Worm (Caenorhabditis elegans) whole organism, midembryonic: ENCODE data around the gene Y17D7C.6.

ENCODE experiments used
- T22C8.4 ChIP-seq: fragments of 200-800 bp; sonication (Bioruptor generic); IDR thresholded peaks from 2 replicates; pipeline ENCODE4 v1.3.6; 2022; ENCODE audit warnings: missing genetic modification characterization, missing compliant biosample characterization
- cog-1 ChIP-seq: sonication (generic microtip); optimal IDR thresholded peaks from 2 replicates; lab custom pipeline; 2016; ENCODE audit warnings: missing genetic modification characterization, missing compliant biosample characterization
- flt-1 ChIP-seq: fragments of 200-800 bp; sonication (Bioruptor generic); IDR thresholded peaks from 2 replicates; pipeline ENCODE4 v1.3.6; 2022; ENCODE audit warnings: missing genetic modification characterization, missing compliant biosample characterization
- klf-2 ChIP-seq: fragments of 200-800 bp; sonication (Bioruptor generic); conservative IDR thresholded peaks from 2 replicates; pipeline ENCODE4 v1.3.6; 2022; ENCODE audit warnings: missing genetic modification reagents, missing genetic modification characterization, missing compliant biosample characterization
- med-1 ChIP-seq: sonication (generic microtip); optimal IDR thresholded peaks from 2 replicates; lab custom pipeline; 2017; ENCODE audit warnings: missing genetic modification characterization, mild to moderate bottlenecking, missing compliant biosample characterization, antibody characterized with exemption, missing genetic modification reagents; ENCODE audit not compliant: insufficient read depth
- ref-1 ChIP-seq: fragments of 200-800 bp; sonication (Bioruptor generic); conservative IDR thresholded peaks from 2 replicates; pipeline ENCODE4 v1.3.6; 2022; ENCODE audit warnings: missing genetic modification reagents, missing genetic modification characterization, missing compliant biosample characterization
- tab-1 ChIP-seq: fragments of 200-800 bp; sonication (Bioruptor generic); IDR thresholded peaks from 2 replicates; pipeline ENCODE4 v1.3.6; 2022; ENCODE audit warnings: missing genetic modification characterization, missing compliant biosample characterization
- ztf-23 ChIP-seq: fragments of 200-800 bp; sonication (Bioruptor generic); IDR thresholded peaks from 2 replicates; pipeline ENCODE4 v1.3.6; 2022; ENCODE audit warnings: missing genetic modification reagents, missing genetic modification characterization, missing compliant biosample characterization
- ztf-29 ChIP-seq: fragments of 200-800 bp; sonication (Bioruptor generic); IDR thresholded peaks from 2 replicates; pipeline ENCODE4 v1.3.6; 2022; ENCODE audit warnings: missing genetic modification reagents, missing genetic modification characterization, missing compliant biosample characterization

The Y17D7C.6 gene

ce11 chrV:18687361-18687760, 22.2 kb upstream of the Y17D7C.6 start:
- no peak for TF ChIP-seq med-1 (GFP tag; lab: Kevin White, UChicago)
- TF ChIP-seq klf-2 (GFP tag; lab: Robert Waterston, UW), result no peak
- no peak for TF ChIP-seq tab-1 (GFP tag; lab: Robert Waterston, UW)
- TF ChIP-seq ztf-23 (GFP tag; lab: Robert Waterston, UW), result no peak
- no peak for TF ChIP-seq ztf-29 (GFP tag; lab: Robert Waterston, UW)
- no peak for TF ChIP-seq T22C8.4 (GFP tag; lab: Robert Waterston, UW)
- no peak for TF ChIP-seq flt-1 (GFP tag; lab: Robert Waterston, UW)
- TF ChIP-seq cog-1, result no peak
- no peak for TF ChIP-seq ref-1

- TF ChIP-seq ztf-29 (GFP tag; lab: Robert Waterston, UW), result no peak
- no peak for TF ChIP-seq cog-1
Observed at ce11 chrV:18689681-18690080, 19.9 kb upstream of the Y17D7C.6 start, which contains the start of the genes ubc-19 and Y69H2.7. Gene ubc-19, minus strand, starts transcription at chrV:18689762. Gene Y69H2.7, plus strand, starts transcription at chrV:18689989.

DNA sequence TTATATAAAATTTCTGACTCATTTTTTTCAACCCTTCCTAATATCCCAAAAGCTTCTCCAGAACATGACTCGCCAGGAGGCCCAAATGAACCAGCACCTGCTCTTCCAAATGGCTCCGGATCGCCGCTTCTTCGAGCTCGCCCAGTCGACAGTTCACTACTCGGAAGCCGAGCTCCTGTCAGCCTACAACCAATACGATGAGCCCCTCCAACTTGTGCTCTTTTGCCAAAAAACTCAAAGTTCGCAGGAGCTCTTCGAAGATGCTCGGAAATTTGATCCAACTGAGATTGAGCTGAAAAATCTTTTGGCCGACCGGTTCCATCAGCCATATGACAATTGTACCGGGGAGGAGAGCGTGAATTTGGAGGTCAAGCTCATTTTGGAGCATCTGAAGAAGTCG, 14.1 kb upstream of the Y17D7C.6 start:
- TF ChIP-seq ref-1 (no peak), cog-1 (no peak), med-1 (GFP tag; lab: Kevin White, UChicago) (no peak), klf-2 (GFP tag; lab: Robert Waterston, UW) (no peak), tab-1 (GFP tag; lab: Robert Waterston, UW) (no peak), ztf-23 (GFP tag; lab: Robert Waterston, UW) (no peak)

DNA sequence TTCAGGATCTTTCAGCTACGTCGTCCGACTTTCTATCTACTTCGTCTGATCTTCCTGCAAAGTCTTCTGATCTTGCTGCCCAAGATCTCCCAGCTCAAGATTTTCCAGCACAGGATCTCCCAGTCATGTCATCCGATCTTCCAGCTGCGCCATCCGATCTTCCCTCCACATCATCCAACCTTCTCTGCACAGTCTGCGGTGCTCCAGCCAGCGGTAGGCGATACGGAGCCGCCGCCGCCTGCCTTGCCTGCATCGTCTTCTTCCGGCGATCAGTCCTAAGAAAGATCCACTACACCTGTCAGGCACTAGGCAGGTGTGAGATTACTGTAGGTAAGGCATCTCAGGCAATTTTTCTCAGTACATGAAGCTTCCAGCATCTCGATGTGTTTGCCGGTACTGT, 10.3 kb upstream of the Y17D7C.6 start, which contains the start of gene nhr-241:
Gene nhr-241 (plus strand): TSS at position 126 of the 400 bp plus-strand sequence.
- TF ChIP-seq klf-2 (GFP tag; lab: Robert Waterston, UW), result no peak
- TF ChIP-seq T22C8.4 (GFP tag; lab: Robert Waterston, UW), result no peak
- TF ChIP-seq med-1 (GFP tag; lab: Kevin White, UChicago), result no peak
- no peak for TF ChIP-seq ref-1
- no peak for TF ChIP-seq ztf-29 (GFP tag; lab: Robert Waterston, UW)
- no peak for TF ChIP-seq tab-1 (GFP tag; lab: Robert Waterston, UW)
- TF ChIP-seq cog-1, result no peak
- TF ChIP-seq flt-1 (GFP tag; lab: Robert Waterston, UW), result no peak
- no peak for TF ChIP-seq ztf-23 (GFP tag; lab: Robert Waterston, UW)

DNA sequence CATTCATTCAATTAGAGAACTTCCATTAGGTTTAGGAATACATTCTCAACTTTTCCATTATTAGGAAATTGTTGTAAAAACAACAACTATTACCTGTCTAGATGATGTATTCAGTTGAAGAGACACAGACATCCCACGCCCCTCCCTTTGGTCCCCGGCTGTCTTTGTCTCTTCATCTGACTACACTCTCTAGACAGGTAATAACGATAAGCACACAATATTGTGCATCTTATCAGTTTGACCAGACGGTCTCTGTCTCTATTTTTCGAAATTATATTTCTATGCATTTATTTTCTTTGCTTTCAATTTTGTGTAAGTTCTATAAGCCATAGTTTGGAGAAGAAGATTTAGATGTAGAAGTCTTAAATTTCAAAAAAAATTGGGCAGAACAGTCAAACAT, 8.3 kb upstream of the Y17D7C.6 start, which contains the start of gene Y69H2.9:
Gene Y69H2.9 (plus strand): TSS at position 233 of the 400 bp plus-strand sequence.
- TF ChIP-seq ztf-29 (GFP tag; lab: Robert Waterston, UW) (no peak), klf-2 (GFP tag; lab: Robert Waterston, UW) (no peak), T22C8.4 (GFP tag; lab: Robert Waterston, UW) (no peak), cog-1 (no peak), flt-1 (GFP tag; lab: Robert Waterston, UW) (no peak), tab-1 (GFP tag; lab: Robert Waterston, UW) (no peak), med-1 (GFP tag; lab: Kevin White, UChicago) (no peak), ref-1 (no peak), ztf-23 (GFP tag; lab: Robert Waterston, UW) (no peak)

ce11 chrV:18705319-18706062, 4.1 kb upstream of the Y17D7C.6 start:
- TF ChIP-seq tab-1 (GFP tag; lab: Robert Waterston, UW) (peak; percentile 57; the same call in 1 of the 2 replicates), T22C8.4 (GFP tag; lab: Robert Waterston, UW) (peak; percentile 49; the same call in 1 of the 2 replicates), flt-1 (GFP tag; lab: Robert Waterston, UW) (no peak), med-1 (GFP tag; lab: Kevin White, UChicago) (no peak), ref-1 (no peak; the same call in none of the 2 replicates), klf-2 (GFP tag; lab: Robert Waterston, UW) (no peak)

ce11 chrV:18706063-18706620, 3.5 kb upstream of the Y17D7C.6 start, which contains the start of gene Y17D7C.1:
Gene Y17D7C.1, plus strand, starts transcription at chrV:18706570.
- TF ChIP-seq tab-1 (GFP tag; lab: Robert Waterston, UW), result no peak
- no peak for TF ChIP-seq cog-1
- no peak for TF ChIP-seq ztf-23 (GFP tag; lab: Robert Waterston, UW)
- TF ChIP-seq ref-1, result no peak; the same call in 1 of the 2 replicates
- TF ChIP-seq T22C8.4 (GFP tag; lab: Robert Waterston, UW), result no peak
- TF ChIP-seq flt-1 (GFP tag; lab: Robert Waterston, UW), result no peak
- no peak for TF ChIP-seq ztf-29 (GFP tag; lab: Robert Waterston, UW)
- no peak for TF ChIP-seq med-1 (GFP tag; lab: Kevin White, UChicago)
- TF ChIP-seq klf-2 (GFP tag; lab: Robert Waterston, UW), result no peak

DNA sequence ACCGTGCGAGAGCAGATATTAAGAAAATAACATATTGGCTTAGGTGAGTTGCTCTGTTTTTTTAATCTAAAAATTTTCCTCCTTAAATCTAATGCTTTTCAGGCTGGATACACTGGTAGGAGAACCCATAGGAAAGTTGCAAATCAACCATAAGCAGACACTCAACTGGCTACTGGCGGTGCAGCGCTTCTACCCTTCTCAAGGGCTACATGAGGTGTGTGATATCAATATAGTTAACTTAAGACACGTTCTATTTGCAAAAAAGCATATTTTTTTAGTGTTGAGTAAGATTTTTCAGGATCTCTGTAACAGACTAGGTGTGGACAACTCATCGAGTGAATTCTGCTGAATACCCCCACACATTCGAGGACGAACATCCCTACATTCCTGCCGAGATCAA, 1.6 kb upstream of the Y17D7C.6 start:
- no peak for TF ChIP-seq ztf-29 (GFP tag; lab: Robert Waterston, UW)
- TF ChIP-seq med-1 (GFP tag; lab: Kevin White, UChicago), result no peak
- no peak for TF ChIP-seq klf-2 (GFP tag; lab: Robert Waterston, UW)
- no peak for TF ChIP-seq tab-1 (GFP tag; lab: Robert Waterston, UW)

DNA sequence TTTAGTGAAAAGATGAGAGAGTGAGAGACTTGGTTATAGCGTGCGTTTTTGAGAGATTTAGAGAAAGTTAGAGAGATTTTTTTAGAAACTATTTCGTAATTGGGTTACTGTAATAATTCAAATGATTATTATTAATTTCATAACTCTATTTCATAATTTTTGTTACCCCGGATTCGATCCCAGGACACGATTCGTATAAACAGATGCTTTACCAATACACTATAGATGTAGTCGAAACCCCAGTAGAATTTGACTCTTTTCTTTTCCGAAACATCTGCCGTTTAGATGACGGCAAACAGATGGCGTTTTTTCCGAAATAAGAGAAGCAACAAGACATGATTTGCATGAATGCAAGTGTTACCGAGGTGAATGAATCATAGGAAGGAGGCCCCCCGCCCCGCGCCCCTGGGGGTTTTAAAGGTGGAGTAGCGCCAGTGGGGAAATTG, 458 bp downstream of the Y17D7C.6 start:
- TF ChIP-seq ref-1 (no peak), T22C8.4 (GFP tag; lab: Robert Waterston, UW) (no peak), med-1 (GFP tag; lab: Kevin White, UChicago) (no peak), tab-1 (GFP tag; lab: Robert Waterston, UW) (peak; percentile 71; the same call in 1 of the 2 replicates), flt-1 (GFP tag; lab: Robert Waterston, UW) (no peak), ztf-23 (GFP tag; lab: Robert Waterston, UW) (no peak), klf-2 (GFP tag; lab: Robert Waterston, UW) (no peak), cog-1 (peak; percentile 84), ztf-29 (GFP tag; lab: Robert Waterston, UW) (no peak)
